Fruit fly (Drosophila melanogaster): ENCODE measurements around the gene La.

Gene La

dm6 chr2L:20322013-20322638, 27.7 kb downstream of the La start (continued):
- TF ChIP-seq CG15696 (tag; optimal IDR thresholded peaks at IDR 0.05) (no peak), CG5245 (GFP tag; optimal IDR thresholded peaks at IDR 0.05) (no peak), jumu (GFP tag; optimal IDR thresholded peaks at IDR 0.05) (no peak), kni (GFP tag; optimal IDR thresholded peaks at IDR 0.05) (no peak), ttk (GFP tag; IDR thresholded peaks at IDR 0.05) (no peak), Awh (GFP tag; IDR thresholded peaks at IDR 0.05) (0 out of 2 replicates have a peak, but pooled peaks have one; percentile 10), CG11093 (GFP tag; IDR thresholded peaks at IDR 0.05) (no peak), exex (tag; optimal IDR thresholded peaks at IDR 0.05) (peak; percentile 29), CG1529 (GFP tag; optimal IDR thresholded peaks at IDR 0.05) (no peak), emc (GFP tag; optimal IDR thresholded peaks at IDR 0.05) (no peak), psq (GFP tag; optimal IDR thresholded peaks at IDR 0.05) (no peak), yki (optimal IDR thresholded peaks at IDR 0.05) (no peak), CG18599 (GFP tag; optimal IDR thresholded peaks at IDR 0.05) (no peak), Ptx1 (GFP tag; IDR thresholded peaks at IDR 0.05) (no peak), Max (GFP tag; optimal IDR thresholded peaks at IDR 0.05) (no peak), Dad (GFP tag; optimal IDR thresholded peaks at IDR 0.05) (no peak), Vsx1 (GFP tag; optimal IDR thresholded peaks at IDR 0.05) (peak; percentile 61), CG17568 (GFP tag; optimal IDR thresholded peaks at IDR 0.05) (no peak)

- no peak for TF ChIP-seq CG14441 (GFP tag; IDR thresholded peaks at IDR 0.05)
- TF ChIP-seq Jarid2 (GFP tag; optimal IDR thresholded peaks at IDR 0.05) = no peak
- no peak for TF ChIP-seq CG12744 (GFP tag; optimal IDR thresholded peaks at IDR 0.05)
- TF ChIP-seq CG2199 (GFP tag; IDR thresholded peaks at IDR 0.05) = 0 out of 3 replicates have a peak, but pooled peaks have one; percentile 11
- peak; percentile 58 for TF ChIP-seq crol (GFP tag; IDR thresholded peaks at IDR 0.05)
- no peak for TF ChIP-seq CG14667 (GFP tag; IDR thresholded peaks at IDR 0.05)
- no peak for TF ChIP-seq Camta (GFP tag; optimal IDR thresholded peaks at IDR 0.05)
- peak; percentile 37 for TF ChIP-seq Ets65A (GFP tag)
- TF ChIP-seq CG14050 (GFP tag; IDR thresholded peaks at IDR 0.05) = 0 out of 3 replicates have a peak, but pooled peaks have one; percentile 12
- peak; percentile 7 for TF ChIP-seq CG12769 (tag; optimal IDR thresholded peaks at IDR 0.05)
- TF ChIP-seq CG13123 (GFP tag; optimal IDR thresholded peaks at IDR 0.05) = no peak
Observed at dm6 chr2L:20321207-20321773, 28.5 kb downstream of the La start.

dm6 chr2L:20314693-20315268, 35.0 kb downstream of the La start:
- TF ChIP-seq abd-A (tag; optimal IDR thresholded peaks at IDR 0.05) (peak; percentile 95), scrt (GFP tag; optimal IDR thresholded peaks at IDR 0.05) (peak; percentile 78), CG17829 (tag; optimal IDR thresholded peaks at IDR 0.05) (no peak), CG11504 (tag; optimal IDR thresholded peaks at IDR 0.05) (peak; percentile 20), Hr78 (GFP tag; optimal IDR thresholded peaks at IDR 0.05) (peak in 1 of 2 experiments; percentile 56), gsb-n (tag; optimal IDR thresholded peaks at IDR 0.05) (peak; percentile 7), CG17912 (GFP tag; optimal IDR thresholded peaks at IDR 0.05) (no peak), sr (GFP tag; IDR thresholded peaks at IDR 0.05) (peak; percentile 60; the same call in 2 of the 3 replicates), Hmr (GFP tag; optimal IDR thresholded peaks at IDR 0.05) (peak; percentile 6), cad (GFP tag; optimal IDR thresholded peaks at IDR 0.05) (no peak), chinmo (GFP tag; IDR thresholded peaks at IDR 0.05; ENCODE audit: partially characterized antibody) (0 out of 4 replicates have a peak, but pooled peaks have one; percentile 43), CG13287 (GFP tag; IDR thresholded peaks at IDR 0.05; ENCODE audit: partially characterized antibody) (0 out of 2 replicates have a peak, but pooled peaks have one; percentile 20), Neu2 (GFP tag; optimal IDR thresholded peaks at IDR 0.05; ENCODE audit: borderline replicate concordance) (no peak), CTCF (GFP tag; optimal IDR thresholded peaks at IDR 0.05) (peak; percentile 75), onecut (GFP tag; IDR thresholded peaks at IDR 0.05) (peak; percentile 40; the same call in 1 of the 2 replicates), Ets65A (GFP tag) (peak; percentile 22), CG10543 (GFP tag; optimal IDR thresholded peaks at IDR 0.05) (peak; percentile 16), Bteb2 (GFP tag; optimal IDR thresholded peaks at IDR 0.05) (no peak), Med (GFP tag) (peak; percentile 41), Deaf1 (tag; optimal IDR thresholded peaks at IDR 0.05) (peak; percentile 85)

Data from whole organism, embryonic.